Worm (Caenorhabditis elegans): ENCODE results near the gene cyp-13A1.

ce11 chrII:9735785-9736184 is 46.0 kb downstream of the cyp-13A1 start:
- no peak for TF ChIP-seq hlh-1 (tag; optimal IDR thresholded peaks at IDR 0.05)
- TF ChIP-seq nhr-12 (tag; optimal IDR thresholded peaks at IDR 0.05) = no peak

All from whole organism, mixed stage, embryonic.